Worm (Caenorhabditis elegans): Measurements from ENCODE around the gene F16H6.8.
"Not testable (repeated sequence)": the region's sequence is repeated elsewhere in the genome, so short reads cannot be mapped to it uniquely, and the experiment has no call there.

F16H6.8 gene

ce11 chrV:18216175-18216574 is at the start of gene F16H6.8:
TSS of gene F16H6.8 (minus strand) at chrV:18216275.
- TF ChIP-seq unc-62 (GFP tag; optimal IDR thresholded peaks at IDR 0.05): not testable (repeated sequence)

ce11 chrV:18265514-18265913 is 49.4 kb upstream of the F16H6.8 start:
- no peak for TF ChIP-seq unc-62 (GFP tag; optimal IDR thresholded peaks at IDR 0.05)

- TF ChIP-seq unc-62 (GFP tag; optimal IDR thresholded peaks at IDR 0.05): no peak
These were observed 38.4 kb upstream of the F16H6.8 start, which contains the start of gene R10E8.5 for ce11 chrV:18254483-18254882. TSS of gene R10E8.5 (plus strand) at chrV:18254783.

- no peak for TF ChIP-seq unc-62 (GFP tag; optimal IDR thresholded peaks at IDR 0.05)
These were observed 37.4 kb upstream of the F16H6.8 start, which contains the start of gene R10E8.2 for ce11 chrV:18253494-18253893. TSS of gene R10E8.2 (plus strand) at chrV:18253794.

ce11 chrV:18252239-18252638 is 36.2 kb upstream of the F16H6.8 start, which contains the start of gene R10E8.1:
TSS of gene R10E8.1 (minus strand) at chrV:18252416.
- TF ChIP-seq unc-62 (GFP tag; optimal IDR thresholded peaks at IDR 0.05): no peak

- TF ChIP-seq unc-62 (GFP tag; optimal IDR thresholded peaks at IDR 0.05): no peak
These were observed 30.0 kb upstream of the F16H6.8 start for ce11 chrV:18246077-18246476.

ce11 chrV:18244408-18244807 is 28.3 kb upstream of the F16H6.8 start:
- no peak for TF ChIP-seq unc-62 (GFP tag; optimal IDR thresholded peaks at IDR 0.05)

ce11 chrV:18243227-18243626 is 27.2 kb upstream of the F16H6.8 start:
- no peak for TF ChIP-seq unc-62 (GFP tag; optimal IDR thresholded peaks at IDR 0.05)

- TF ChIP-seq unc-62 (GFP tag; optimal IDR thresholded peaks at IDR 0.05): no peak
These were observed 25.3 kb upstream of the F16H6.8 start, which contains the start of gene R10E8.8 for ce11 chrV:18241328-18241727. TSS of gene R10E8.8 (minus strand) at chrV:18241670.

ce11 chrV:18236714-18237288 is 20.7 kb upstream of the F16H6.8 start, which contains the start of gene R10E8.3:
TSS of gene R10E8.3 (minus strand) at chrV:18236764.
- TF ChIP-seq unc-62 (GFP tag; optimal IDR thresholded peaks at IDR 0.05): no peak

- no peak for TF ChIP-seq unc-62 (GFP tag; optimal IDR thresholded peaks at IDR 0.05)
These were observed 19.7 kb upstream of the F16H6.8 start for ce11 chrV:18235808-18236207.

ce11 chrV:18224353-18224752 is 8.3 kb upstream of the F16H6.8 start, which contains the start of gene F16H6.10:
TSS of gene F16H6.10 (minus strand) at chrV:18224453.
- no peak for TF ChIP-seq unc-62 (GFP tag; optimal IDR thresholded peaks at IDR 0.05)

ce11 chrV:18216784-18217183 is 709 bp upstream of the F16H6.8 start, which contains the start of gene F16H6.9:
TSS of gene F16H6.9 (plus strand) at chrV:18217084.
- TF ChIP-seq unc-62 (GFP tag; optimal IDR thresholded peaks at IDR 0.05): not testable (repeated sequence)

- TF ChIP-seq unc-62 (GFP tag; optimal IDR thresholded peaks at IDR 0.05): no peak
These were observed 3.2 kb downstream of the F16H6.8 start for ce11 chrV:18212848-18213247.

- TF ChIP-seq unc-62 (GFP tag; optimal IDR thresholded peaks at IDR 0.05): no peak
These were observed 7.0 kb downstream of the F16H6.8 start, which contains the start of gene F16H6.7 for ce11 chrV:18209071-18209470. TSS of gene F16H6.7 (minus strand) at chrV:18209171.

ce11 chrV:18198421-18198820 is 17.7 kb downstream of the F16H6.8 start, which contains the start of gene F16H6.4:
TSS of gene F16H6.4 (plus strand) at chrV:18198721.
- TF ChIP-seq unc-62 (GFP tag; optimal IDR thresholded peaks at IDR 0.05): no peak

- no peak for TF ChIP-seq unc-62 (GFP tag; optimal IDR thresholded peaks at IDR 0.05)
These were observed 21.1 kb downstream of the F16H6.8 start, which contains the start of gene F16H6.3 for ce11 chrV:18195006-18195405. TSS of gene F16H6.3 (plus strand) at chrV:18195306.

Measured in whole organism, dauer.